Fruit fly (Drosophila melanogaster) whole organism, prepupa: Measurements from ENCODE around the gene CG2930.

Experiments used
- Blimp-1 ChIP-seq: fragments of 200-800 bp; sonication (Bioruptor generic); optimal IDR thresholded peaks from 3 replicates; lab custom pipeline; 2017; ENCODE audit warnings: missing biosample characterization, missing genetic modification characterization, mild to moderate bottlenecking, moderate library complexity, missing genetic modification reagents
- CG10631 ChIP-seq: fragments of 200-800 bp; sonication (Bioruptor generic); optimal IDR thresholded peaks from 2 replicates; lab custom pipeline; 2016; ENCODE audit warnings: missing biosample characterization, missing genetic modification characterization
- CG10669 ChIP-seq: fragments of 200-800 bp; sonication (Bioruptor generic); optimal IDR thresholded peaks from 3 replicates; lab custom pipeline; 2018; ENCODE audit warnings: missing biosample characterization, mild to moderate bottlenecking, missing genetic modification characterization, moderate library complexity
- CG11294 ChIP-seq: fragments of 200-800 bp; sonication (Bioruptor generic); IDR thresholded peaks from 2 replicates; pipeline ENCODE4 v1.3.6; 2022; ENCODE audit warnings: missing biosample characterization, missing genetic modification characterization
- CG11762 ChIP-seq: fragments of 200-800 bp; sonication (Bioruptor generic); optimal IDR thresholded peaks from 3 replicates; lab custom pipeline; 2016; ENCODE audit warnings: missing biosample characterization, missing genetic modification characterization; ENCODE audit not compliant: insufficient read depth
- CG11902 ChIP-seq: fragments of 200-800 bp; sonication (Bioruptor generic); optimal IDR thresholded peaks from 3 replicates; lab custom pipeline; 2016; ENCODE audit warnings: missing biosample characterization, missing genetic modification characterization
- CG15336 ChIP-seq: fragments of 200-800 bp; sonication (Bioruptor generic); IDR thresholded peaks from 2 replicates; pipeline ENCODE4 v1.3.6; 2022; ENCODE audit warnings: missing biosample characterization, missing genetic modification characterization
- CG16779 ChIP-seq: fragments of 200-800 bp; sonication (Bioruptor generic); optimal IDR thresholded peaks from 3 replicates; lab custom pipeline; 2017; ENCODE audit warnings: missing biosample characterization, mild to moderate bottlenecking, missing genetic modification characterization
- CG3032 ChIP-seq: fragments of 200-800 bp; optimal IDR thresholded peaks from 2 replicates; lab custom pipeline; 2019; ENCODE audit warnings: missing biosample characterization, mild to moderate bottlenecking, missing genetic modification characterization, moderate library complexity
- CG34406 ChIP-seq: fragments of 200-800 bp; sonication (Bioruptor generic); optimal IDR thresholded peaks from 3 replicates; lab custom pipeline; 2016; ENCODE audit warnings: missing biosample characterization, missing genetic modification characterization
- CG6163 ChIP-seq: fragments of 200-800 bp; sonication (Bioruptor generic); IDR thresholded peaks from 3 replicates; pipeline ENCODE4 v1.3.6; 2022; ENCODE audit warnings: missing biosample characterization, missing genetic modification characterization
- CG6276 ChIP-seq: fragments of 200-800 bp; sonication (Bioruptor generic); optimal IDR thresholded peaks from 2 replicates; lab custom pipeline; 2017; ENCODE audit warnings: missing biosample characterization, mild to moderate bottlenecking, missing genetic modification characterization
- CG6808 ChIP-seq: fragments of 200-800 bp; sonication (Bioruptor generic); optimal IDR thresholded peaks from 3 replicates; lab custom pipeline; 2017; ENCODE audit warnings: missing biosample characterization, missing genetic modification characterization, mild to moderate bottlenecking, moderate library complexity, missing genetic modification reagents
- CG6854 ChIP-seq: fragments of 200-800 bp; sonication (Bioruptor generic); optimal IDR thresholded peaks from 2 replicates; lab custom pipeline; 2017; ENCODE audit warnings: missing biosample characterization, mild to moderate bottlenecking, missing genetic modification characterization
- CG7368 ChIP-seq: fragments of 200-800 bp; sonication (Bioruptor generic); optimal IDR thresholded peaks from 3 replicates; lab custom pipeline; 2016; ENCODE audit warnings: missing biosample characterization, missing genetic modification characterization
- CG8119 ChIP-seq: fragments of 200-800 bp; sonication (Bioruptor generic); IDR thresholded peaks from 3 replicates; pipeline ENCODE4 v1.3.6; 2022; ENCODE audit warnings: missing biosample characterization, missing genetic modification characterization
- CG8319 ChIP-seq: fragments of 200-800 bp; sonication (Bioruptor generic); optimal IDR thresholded peaks from 3 replicates; lab custom pipeline; 2016; ENCODE audit warnings: missing biosample characterization, missing genetic modification characterization
- Eip78C ChIP-seq: fragments of 200-800 bp; sonication (Bioruptor generic); peaks from one replicate; lab custom pipeline; 2016; ENCODE audit warnings: missing biosample characterization, missing genetic modification characterization
- Eip93F ChIP-seq: fragments of 200-800 bp; sonication (Bioruptor generic); optimal IDR thresholded peaks from 2 replicates; lab custom pipeline; 2016; ENCODE audit warnings: missing biosample characterization, mild to moderate bottlenecking, missing genetic modification characterization
- Ets21C ChIP-seq: fragments of 200-800 bp; sonication (Bioruptor generic); optimal IDR thresholded peaks from 3 replicates; lab custom pipeline; 2016; ENCODE audit warnings: missing biosample characterization, missing genetic modification characterization
- Ets96B ChIP-seq: fragments of 200-800 bp; optimal IDR thresholded peaks from 2 replicates; lab custom pipeline; 2019; ENCODE audit warnings: missing biosample characterization, mild to moderate bottlenecking, missing genetic modification characterization, moderate library complexity
- Gug ChIP-seq: fragments of 200-800 bp; sonication (Bioruptor generic); IDR thresholded peaks from 2 replicates; pipeline ENCODE4 v1.3.6; 2022; ENCODE audit warnings: missing biosample characterization, missing genetic modification characterization
- Hr39 ChIP-seq: fragments of 200-800 bp; sonication (Bioruptor generic); optimal IDR thresholded peaks from 2 replicates; lab custom pipeline; 2016; ENCODE audit warnings: missing biosample characterization, missing genetic modification characterization
- Lpt ChIP-seq: fragments of 200-800 bp; sonication (Bioruptor generic); optimal IDR thresholded peaks from 3 replicates; lab custom pipeline; 2016; ENCODE audit warnings: missing biosample characterization, missing genetic modification characterization
- Met ChIP-seq: fragments of 200-800 bp; sonication (Bioruptor generic); optimal IDR thresholded peaks from 3 replicates; lab custom pipeline; 2016; ENCODE audit warnings: missing biosample characterization, missing genetic modification characterization
- Smox ChIP-seq: fragments of 200-800 bp; sonication (Bioruptor generic); optimal IDR thresholded peaks from 3 replicates; lab custom pipeline; 2016; ENCODE audit warnings: missing biosample characterization, missing genetic modification characterization
- Sox102F ChIP-seq: fragments of 200-800 bp; sonication (Bioruptor generic); optimal IDR thresholded peaks from 2 replicates; lab custom pipeline; 2016; ENCODE audit warnings: missing biosample characterization, mild to moderate bottlenecking, missing genetic modification characterization
- Sox14 ChIP-seq: fragments of 200-800 bp; sonication (Bioruptor generic); optimal IDR thresholded peaks from 3 replicates; lab custom pipeline; 2016; ENCODE audit warnings: missing biosample characterization, missing genetic modification characterization
- Sox15 ChIP-seq: fragments of 200-800 bp; sonication (Bioruptor generic); optimal IDR thresholded peaks from 3 replicates; lab custom pipeline; 2016; ENCODE audit warnings: missing biosample characterization, missing genetic modification characterization
- acj6 ChIP-seq: fragments of 200-800 bp; sonication (Bioruptor generic); optimal IDR thresholded peaks from 3 replicates; lab custom pipeline; 2016; ENCODE audit warnings: missing biosample characterization, missing genetic modification characterization
- dac ChIP-seq: fragments of 200-800 bp; sonication (Bioruptor generic); optimal IDR thresholded peaks from 2 replicates; lab custom pipeline; 2017; ENCODE audit warnings: missing biosample characterization, mild to moderate bottlenecking, missing genetic modification characterization
- dsx ChIP-seq: fragments of 200-800 bp; optimal IDR thresholded peaks from 3 replicates; lab custom pipeline; 2019; ENCODE audit warnings: missing biosample characterization, mild to moderate bottlenecking, missing genetic modification characterization, moderate library complexity; ENCODE audit not compliant: poor library complexity, severe bottlenecking
- eg ChIP-seq: fragments of 200-800 bp; sonication (Bioruptor generic); IDR thresholded peaks from 3 replicates; pipeline ENCODE4 v1.3.6; 2022; ENCODE audit warnings: missing biosample characterization, missing genetic modification characterization
- fd59A ChIP-seq: fragments of 200-800 bp; sonication (Bioruptor generic); optimal IDR thresholded peaks from 2 replicates; lab custom pipeline; 2017; ENCODE audit warnings: missing biosample characterization, mild to moderate bottlenecking, missing genetic modification characterization, missing genetic modification reagents
- fd85E ChIP-seq: fragments of 200-800 bp; sonication (Bioruptor generic); optimal IDR thresholded peaks from 3 replicates; lab custom pipeline; 2016; ENCODE audit warnings: missing biosample characterization, missing genetic modification characterization
- net ChIP-seq: fragments of 200-800 bp; sonication (Bioruptor generic); optimal IDR thresholded peaks from 3 replicates; lab custom pipeline; 2016; ENCODE audit warnings: missing biosample characterization, missing genetic modification characterization
- spab ChIP-seq: fragments of 200-800 bp; sonication (Bioruptor generic); optimal IDR thresholded peaks from 2 replicates; lab custom pipeline; 2017; ENCODE audit warnings: missing biosample characterization, mild to moderate bottlenecking, missing genetic modification characterization, missing genetic modification reagents
- ss ChIP-seq, 2 experiments: fragments of 200-800 bp; sonication (Bioruptor generic); optimal IDR thresholded peaks; 2 replicates in 1 of 2; 3 replicates in 1 of 2; lab custom pipeline; 2017 to 2018; ENCODE audit warnings: mild to moderate bottlenecking in 2 of 2, missing biosample characterization in 2 of 2, missing genetic modification characterization in 2 of 2, moderate library complexity in 1 of 2
- svp ChIP-seq: fragments of 200-800 bp; sonication (Bioruptor generic); peaks from one replicate; lab custom pipeline; 2016; ENCODE audit warnings: missing biosample characterization, missing genetic modification characterization
- topi ChIP-seq: fragments of 200-800 bp; sonication (Bioruptor generic); optimal IDR thresholded peaks from 3 replicates; lab custom pipeline; 2016; ENCODE audit warnings: missing biosample characterization, missing genetic modification characterization
- vri ChIP-seq: fragments of 200-800 bp; sonication (Bioruptor generic); optimal IDR thresholded peaks from 3 replicates; lab custom pipeline; 2016; ENCODE audit warnings: missing biosample characterization, mild to moderate bottlenecking, missing genetic modification characterization

CG2930 gene

DNA sequence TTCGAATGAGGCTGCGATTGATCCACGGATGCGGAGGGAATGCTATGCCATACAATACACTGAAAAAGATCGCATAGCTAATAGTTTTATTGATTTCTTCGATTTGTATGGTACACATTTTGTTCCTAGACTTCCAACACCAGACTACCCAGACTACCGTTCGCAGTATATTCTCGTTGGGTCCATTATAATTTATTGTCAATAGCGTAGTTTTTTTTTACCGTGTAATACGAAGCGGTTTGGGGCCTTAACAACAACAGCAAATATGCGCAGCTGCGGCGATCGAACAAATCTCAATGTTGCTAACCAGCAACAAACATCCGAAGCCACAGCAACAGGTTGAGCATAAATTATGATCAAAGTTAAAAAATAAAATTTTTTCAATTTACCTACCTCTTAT, 30.1 kb upstream of the CG2930 start (continued):
- TF ChIP-seq Smox (GFP tag; lab: Kevin White, UChicago) (peak; percentile 23), CG11902 (GFP tag; lab: Kevin White, UChicago) (no peak), CG10669 (GFP tag; lab: Kevin White, UChicago) (peak; percentile 24), Lpt (GFP tag; lab: Kevin White, UChicago) (peak; percentile 64), acj6 (peak; percentile 52), CG6276 (GFP tag; lab: Kevin White, UChicago) (peak; percentile 81), Ets96B (tag; lab: Kevin White, UChicago) (peak; percentile 38), spab (no peak), CG34406 (GFP tag; lab: Kevin White, UChicago) (peak; percentile 30), dsx (GFP tag; lab: Kevin White, UChicago) (peak; percentile 16), dac (GFP tag; lab: Kevin White, UChicago) (peak; percentile 52), vri (GFP tag; lab: Kevin White, UChicago) (peak; percentile 20), svp (GFP tag; lab: Kevin White, UChicago) (peak; percentile 69), CG3032 (tag; lab: Kevin White, UChicago) (peak; percentile 31), Ets21C (GFP tag; lab: Kevin White, UChicago) (no peak), Sox14 (GFP tag; lab: Kevin White, UChicago) (peak; percentile 50), fd59A (GFP tag; lab: Kevin White, UChicago) (peak; percentile 28), Gug (peak; percentile 52; the same call in 1 of the 2 replicates), CG16779 (tag; lab: Kevin White, UChicago) (no peak), Hr39 (GFP tag; lab: Kevin White, UChicago) (peak; percentile 39), Met (GFP tag; lab: Kevin White, UChicago) (peak; percentile 41), CG8319 (GFP tag; lab: Kevin White, UChicago) (no peak), CG6808 (GFP tag; lab: Kevin White, UChicago) (peak; percentile 56), Sox15 (no peak), CG11762 (GFP tag; lab: Kevin White, UChicago) (peak; percentile 38), Blimp-1 (GFP tag; lab: Kevin White, UChicago) (no peak), fd85E (GFP tag; lab: Kevin White, UChicago) (no peak)
- TF ChIP-seq, all 60 proteins: peak for 46

dm6 chrX:3840962-3841361, 27.8 kb upstream of the CG2930 start:
- no peak for TF ChIP-seq Ets96B (tag; lab: Kevin White, UChicago)
- no peak for TF ChIP-seq acj6
- peak; percentile 5 for TF ChIP-seq net (GFP tag; lab: Kevin White, UChicago)
- TF ChIP-seq Hr39 (GFP tag; lab: Kevin White, UChicago) = no peak
- no peak for TF ChIP-seq CG11294
- peak; percentile 2 for TF ChIP-seq fd85E (GFP tag; lab: Kevin White, UChicago)
- peak; percentile 70 for TF ChIP-seq CG6854 (GFP tag; lab: Kevin White, UChicago)
- TF ChIP-seq CG6808 (GFP tag; lab: Kevin White, UChicago) = peak; percentile 49
- no peak for TF ChIP-seq CG7368 (GFP tag; lab: Kevin White, UChicago)
- peak; percentile 53; the same call in 2 of the 3 replicates for TF ChIP-seq CG8119 (GFP tag; lab: Robert Waterston, UW)
- peak; percentile 91 for TF ChIP-seq Eip93F (GFP tag; lab: Kevin White, UChicago)
- TF ChIP-seq CG10631 = no peak
- peak; percentile 2 for TF ChIP-seq CG6276 (GFP tag; lab: Kevin White, UChicago)
- peak; percentile 77 for TF ChIP-seq Eip78C (GFP tag; lab: Kevin White, UChicago)
- peak; percentile 52 for TF ChIP-seq Lpt (GFP tag; lab: Kevin White, UChicago)
- TF ChIP-seq eg = peak; percentile 37; the same call in 1 of the 3 replicates
- peak; percentile 49; the same call in 2 of the 3 replicates for TF ChIP-seq CG6163 (GFP tag; lab: Robert Waterston, UW)
- TF ChIP-seq topi (GFP tag; lab: Kevin White, UChicago) = peak; percentile 12
- peak; percentile 73 for TF ChIP-seq Sox102F (GFP tag; lab: Kevin White, UChicago)
- no peak for TF ChIP-seq Sox14 (GFP tag; lab: Kevin White, UChicago)
- TF ChIP-seq ss (GFP tag; optimal IDR thresholded peaks at IDR 0.05; lab: Kevin White, UChicago) = peak; percentile 43
- TF ChIP-seq CG11902 (GFP tag; lab: Kevin White, UChicago) = no peak
- peak; percentile 72; the same call in 1 of the 2 replicates for TF ChIP-seq CG15336
